Worm (Caenorhabditis elegans) whole organism, mixed stage, embryonic: ENCODE measurements around the gene srj-54.

Experiments
- M03D4.4 ChIP-seq: sonication (generic microtip); optimal IDR thresholded peaks from 2 replicates; lab custom pipeline; 2017; ENCODE audit warnings: mild to moderate bottlenecking, missing genetic modification characterization, missing compliant biosample characterization
- bed-3 ChIP-seq: fragments of 200-800 bp; sonication (Bioruptor generic); optimal IDR thresholded peaks from 3 replicates; lab custom pipeline; 2018; ENCODE audit warnings: mild to moderate bottlenecking, missing genetic modification characterization, moderate library complexity, missing compliant biosample characterization
- blmp-1 ChIP-seq: fragments of 150-350 bp; optimal IDR thresholded peaks from 2 replicates; lab custom pipeline; 2014; ENCODE audit warnings: missing biosample characterization, missing genetic modification characterization
- ceh-39 ChIP-seq: fragments of 150-350 bp; optimal IDR thresholded peaks from 2 replicates; lab custom pipeline; 2014; ENCODE audit warnings: missing biosample characterization, missing genetic modification characterization
- ceh-43 ChIP-seq: fragments of 200-800 bp; sonication (Bioruptor generic); optimal IDR thresholded peaks from 2 replicates; lab custom pipeline; 2018; ENCODE audit warnings: mild to moderate bottlenecking, missing genetic modification characterization, moderate library complexity, missing compliant biosample characterization
- ceh-83 ChIP-seq: fragments of 200-800 bp; sonication (Bioruptor generic); optimal IDR thresholded peaks from 2 replicates; lab custom pipeline; 2018; ENCODE audit warnings: mild to moderate bottlenecking, missing genetic modification characterization, missing compliant biosample characterization
- ces-1 ChIP-seq: fragments of 150-350 bp; optimal IDR thresholded peaks from 2 replicates; lab custom pipeline; 2014; ENCODE audit warnings: missing biosample characterization, missing genetic modification reagents, missing genetic modification characterization
- cnd-1 ChIP-seq: fragments of 200-800 bp; sonication (Bioruptor generic); optimal IDR thresholded peaks from 2 replicates; lab custom pipeline; 2018; ENCODE audit warnings: mild to moderate bottlenecking, missing genetic modification characterization, missing compliant biosample characterization
- drap-1 ChIP-seq: fragments of 200-800 bp; sonication (Bioruptor generic); optimal IDR thresholded peaks from 3 replicates; lab custom pipeline; 2018; ENCODE audit warnings: mild to moderate bottlenecking, missing genetic modification characterization, missing compliant biosample characterization
- elt-1 ChIP-seq: sonication (generic microtip); optimal IDR thresholded peaks from 2 replicates; lab custom pipeline; 2017; ENCODE audit warnings: missing genetic modification characterization, mild to moderate bottlenecking, missing compliant biosample characterization, antibody characterized with exemption, moderate library complexity, borderline replicate concordance; ENCODE audit not compliant: insufficient read depth
- elt-3 ChIP-seq: fragments of 150-350 bp; optimal IDR thresholded peaks from 2 replicates; lab custom pipeline; 2014; ENCODE audit warnings: missing biosample characterization, missing genetic modification characterization
- flh-1 ChIP-seq: fragments of 200-800 bp; sonication (Bioruptor generic); optimal IDR thresholded peaks from 2 replicates; lab custom pipeline; 2018; ENCODE audit warnings: mild to moderate bottlenecking, missing genetic modification characterization, moderate library complexity, missing compliant biosample characterization
- ham-2 ChIP-seq: fragments of 200-800 bp; sonication (Bioruptor generic); optimal IDR thresholded peaks from 2 replicates; lab custom pipeline; 2018; ENCODE audit warnings: mild to moderate bottlenecking, missing genetic modification characterization, missing compliant biosample characterization
- hlh-1 ChIP-seq: fragments of 150-350 bp; optimal IDR thresholded peaks from 2 replicates; lab custom pipeline; 2014; ENCODE audit warnings: missing biosample characterization, missing genetic modification reagents, missing genetic modification characterization
- lin-13 ChIP-seq: fragments of 150-350 bp; optimal IDR thresholded peaks from 2 replicates; lab custom pipeline; 2014; ENCODE audit warnings: missing biosample characterization, missing genetic modification characterization
- lin-32 ChIP-seq: fragments of 200-800 bp; sonication (Bioruptor generic); optimal IDR thresholded peaks from 2 replicates; lab custom pipeline; 2018; ENCODE audit warnings: mild to moderate bottlenecking, missing genetic modification characterization, missing compliant biosample characterization
- mab-5 ChIP-seq: fragments of 150-350 bp; optimal IDR thresholded peaks from 2 replicates; lab custom pipeline; 2014; ENCODE audit warnings: missing biosample characterization, missing genetic modification characterization
- mep-1 ChIP-seq: fragments of 150-350 bp; optimal IDR thresholded peaks from 2 replicates; lab custom pipeline; 2017; ENCODE audit warnings: missing biosample characterization, missing genetic modification reagents, missing genetic modification characterization, inconsistent platforms
- mls-2 ChIP-seq: sonication (generic microtip); optimal IDR thresholded peaks from 2 replicates; lab custom pipeline; 2016; ENCODE audit warnings: mild to moderate bottlenecking, missing genetic modification characterization, moderate library complexity, missing compliant biosample characterization
- nhr-12 ChIP-seq: fragments of 150-350 bp; optimal IDR thresholded peaks from 2 replicates; lab custom pipeline; 2014; ENCODE audit warnings: missing biosample characterization, missing genetic modification characterization
- nhr-2 ChIP-seq: fragments of 150-350 bp; optimal IDR thresholded peaks from 2 replicates; lab custom pipeline; 2014; ENCODE audit warnings: missing biosample characterization, missing genetic modification characterization
- nhr-237 ChIP-seq: fragments of 150-350 bp; optimal IDR thresholded peaks from 2 replicates; lab custom pipeline; 2014; ENCODE audit warnings: missing biosample characterization, missing genetic modification characterization
- nhr-28 ChIP-seq: fragments of 150-350 bp; optimal IDR thresholded peaks from 2 replicates; lab custom pipeline; 2014; ENCODE audit warnings: missing biosample characterization, missing genetic modification characterization
- nhr-76 ChIP-seq: sonication (generic microtip); optimal IDR thresholded peaks from 2 replicates; lab custom pipeline; 2017; ENCODE audit warnings: missing biosample characterization, missing genetic modification characterization
- pha-4 ChIP-seq: fragments of 150-350 bp; optimal IDR thresholded peaks from 2 replicates; lab custom pipeline; 2018; ENCODE audit warnings: missing biosample characterization, missing genetic modification reagents, missing genetic modification characterization
- sem-2 ChIP-seq: fragments of 200-800 bp; sonication (Bioruptor generic); optimal IDR thresholded peaks from 2 replicates; lab custom pipeline; 2018; ENCODE audit warnings: mild to moderate bottlenecking, missing genetic modification characterization, missing compliant biosample characterization
- snpc-4 ChIP-seq: fragments of 150-350 bp; optimal IDR thresholded peaks from 2 replicates; lab custom pipeline; 2014; ENCODE audit warnings: missing biosample characterization, missing genetic modification characterization
- sptf-1 ChIP-seq: sonication (generic microtip); optimal IDR thresholded peaks from 2 replicates; lab custom pipeline; 2017; ENCODE audit warnings: mild to moderate bottlenecking, missing genetic modification characterization, moderate library complexity, missing compliant biosample characterization
- unc-120 ChIP-seq: sonication (generic microtip); optimal IDR thresholded peaks from 2 replicates; lab custom pipeline; 2017; ENCODE audit warnings: missing genetic modification characterization, missing compliant biosample characterization; ENCODE audit not compliant: poor library complexity, severe bottlenecking
- unc-39 ChIP-seq: fragments of 150-350 bp; optimal IDR thresholded peaks from 2 replicates; lab custom pipeline; 2014; ENCODE audit warnings: missing biosample characterization, missing genetic modification characterization
- zip-8 ChIP-seq: fragments of 150-350 bp; optimal IDR thresholded peaks from 2 replicates; lab custom pipeline; 2014; ENCODE audit warnings: missing biosample characterization, missing genetic modification characterization
- ztf-11 ChIP-seq: fragments of 150-350 bp; optimal IDR thresholded peaks from 2 replicates; lab custom pipeline; 2014; ENCODE audit warnings: missing biosample characterization, missing genetic modification characterization

srj-54 gene

DNA sequence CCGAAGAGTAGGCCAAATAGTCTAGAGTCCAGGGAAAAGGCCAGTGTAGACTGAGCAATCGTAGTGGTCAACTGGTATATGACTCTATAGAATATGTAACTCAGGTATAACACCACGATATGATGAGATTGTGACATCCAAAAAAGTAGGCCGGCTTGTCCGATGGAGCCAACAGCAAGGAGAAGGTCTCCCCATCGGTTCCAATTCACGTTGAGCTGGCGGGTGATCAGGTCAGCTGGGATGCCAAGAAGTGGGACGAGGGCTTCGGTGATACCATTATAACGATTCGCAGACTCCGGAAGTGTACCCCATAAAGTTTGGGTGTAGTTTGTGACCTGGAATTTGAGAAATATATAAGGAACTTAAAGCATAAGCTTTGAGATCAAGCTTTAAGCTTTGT, 13.3 kb upstream of the srj-54 start:
- TF ChIP-seq sptf-1 (no peak), M03D4.4 (tag; lab: Kevin White, UChicago) (no peak), flh-1 (GFP tag; lab: Kevin White, UChicago) (no peak), bed-3 (no peak), sem-2 (GFP tag; lab: Kevin White, UChicago) (no peak), pha-4 (tag; lab: Kevin White, UChicago) (no peak), nhr-2 (tag; lab: Kevin White, UChicago) (no peak), ces-1 (GFP tag; lab: Kevin White, UChicago) (no peak), nhr-12 (tag; lab: Kevin White, UChicago) (no peak), mls-2 (tag; lab: Kevin White, UChicago) (no peak), nhr-28 (no peak)

DNA sequence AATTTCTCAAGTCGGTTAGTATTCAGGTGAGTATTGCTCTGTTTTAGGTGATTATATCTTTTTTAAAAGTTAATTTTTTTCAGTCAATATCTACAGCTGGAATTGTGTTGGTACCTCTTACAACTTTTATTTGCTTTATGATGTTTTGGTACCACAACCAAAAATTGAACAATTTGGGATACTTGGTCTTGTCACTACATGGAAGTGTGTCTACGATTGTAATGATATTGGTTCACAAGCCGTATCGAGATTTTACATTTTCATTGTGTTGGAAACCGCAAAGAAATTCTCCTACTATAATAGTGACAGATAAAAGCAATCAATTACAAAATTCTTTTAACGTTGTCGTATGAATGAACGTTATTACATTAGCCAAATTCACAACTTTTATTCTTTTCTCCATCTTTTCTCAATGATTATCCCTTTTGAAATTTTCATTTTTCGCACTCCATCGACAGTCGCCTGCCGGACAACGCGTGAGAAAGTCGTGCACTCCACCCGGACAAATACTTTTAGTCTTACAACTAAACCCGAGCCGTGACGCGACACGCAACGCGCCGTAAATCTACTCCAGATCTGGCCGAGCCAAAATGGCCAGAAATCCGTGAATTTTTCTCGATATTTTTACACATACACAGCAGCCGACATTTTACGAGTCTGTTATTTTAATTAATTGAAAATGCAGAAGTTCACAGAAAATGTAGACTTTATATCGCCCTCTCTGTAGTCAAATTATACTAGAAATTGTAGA, 12.3 kb upstream of the srj-54 start:
- no peak for TF ChIP-seq mls-2 (tag; lab: Kevin White, UChicago)
- no peak for TF ChIP-seq sem-2 (GFP tag; lab: Kevin White, UChicago)
- TF ChIP-seq ceh-39: no peak
- TF ChIP-seq snpc-4: no peak
- TF ChIP-seq cnd-1 (tag; lab: Kevin White, UChicago): no peak
- TF ChIP-seq ham-2 (GFP tag; lab: Kevin White, UChicago): no peak
- no peak for TF ChIP-seq M03D4.4 (tag; lab: Kevin White, UChicago)
- TF ChIP-seq mab-5 (tag; lab: Kevin White, UChicago): no peak
- TF ChIP-seq unc-39 (tag; lab: Kevin White, UChicago): no peak
- TF ChIP-seq zip-8 (tag; lab: Kevin White, UChicago): no peak
- no peak for TF ChIP-seq nhr-237 (tag; lab: Kevin White, UChicago)
- TF ChIP-seq flh-1 (GFP tag; lab: Kevin White, UChicago): no peak
- no peak for TF ChIP-seq drap-1
- TF ChIP-seq unc-120 (tag; lab: Kevin White, UChicago): no peak
- TF ChIP-seq nhr-76 (tag; lab: Kevin White, UChicago): no peak
- no peak for TF ChIP-seq bed-3
- TF ChIP-seq ceh-43 (GFP tag; lab: Kevin White, UChicago): no peak

- no peak for TF ChIP-seq drap-1
- no peak for TF ChIP-seq snpc-4
- TF ChIP-seq ham-2 (GFP tag; lab: Kevin White, UChicago): no peak
- no peak for TF ChIP-seq mab-5 (tag; lab: Kevin White, UChicago)
- TF ChIP-seq elt-3: no peak
These were observed 10.5 kb upstream of the srj-54 start, which contains the start of gene srh-243 for ce11 chrV:2870127-2870526. Gene srh-243, plus strand, starts transcription at chrV:2870427.

DNA sequence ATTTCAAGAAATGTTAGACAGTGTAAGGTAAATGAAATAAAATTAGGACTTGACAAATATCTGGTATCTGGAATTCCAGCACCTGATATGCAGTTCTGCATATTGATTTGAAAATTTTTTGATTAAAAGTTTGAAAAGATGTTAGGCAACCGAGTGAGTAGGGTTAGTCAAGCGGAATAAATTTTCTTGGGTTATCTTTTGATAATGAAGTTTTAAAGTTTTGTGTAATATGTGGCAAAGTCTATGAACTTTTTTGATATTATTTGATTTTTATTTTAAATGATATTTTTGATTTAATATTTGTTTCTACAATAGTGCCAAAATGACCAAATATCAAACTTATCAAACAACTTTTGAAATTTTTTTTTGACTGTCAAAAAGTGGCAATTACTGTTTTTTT, 9.9 kb upstream of the srj-54 start, which contains the start of gene srh-241:
srh-241 (minus strand) TSS at position 101 of the 400 bp plus-strand sequence.
- no peak for TF ChIP-seq ceh-43 (GFP tag; lab: Kevin White, UChicago)
- TF ChIP-seq elt-3: no peak
- no peak for TF ChIP-seq ceh-83 (GFP tag; lab: Kevin White, UChicago)
- no peak for TF ChIP-seq drap-1
- TF ChIP-seq mls-2 (tag; lab: Kevin White, UChicago): no peak
- TF ChIP-seq lin-13 (tag; lab: Kevin White, UChicago): no peak
- no peak for TF ChIP-seq ceh-39
- TF ChIP-seq ztf-11 (tag; lab: Kevin White, UChicago): no peak
- TF ChIP-seq lin-32 (GFP tag; lab: Kevin White, UChicago): no peak
- no peak for TF ChIP-seq unc-120 (tag; lab: Kevin White, UChicago)
- TF ChIP-seq nhr-76 (tag; lab: Kevin White, UChicago): no peak
- no peak for TF ChIP-seq nhr-12 (tag; lab: Kevin White, UChicago)
- TF ChIP-seq blmp-1: no peak
- TF ChIP-seq mep-1: no peak
- TF ChIP-seq ces-1 (GFP tag; lab: Kevin White, UChicago): no peak
- TF ChIP-seq elt-1: no peak
- no peak for TF ChIP-seq bed-3

- TF ChIP-seq lin-13 (tag; lab: Kevin White, UChicago) (no peak), ztf-11 (tag; lab: Kevin White, UChicago) (no peak), mab-5 (tag; lab: Kevin White, UChicago) (no peak), ceh-39 (no peak), ceh-43 (GFP tag; lab: Kevin White, UChicago) (no peak), blmp-1 (no peak), bed-3 (no peak), hlh-1 (tag; lab: Kevin White, UChicago) (no peak), ces-1 (GFP tag; lab: Kevin White, UChicago) (no peak), sem-2 (GFP tag; lab: Kevin White, UChicago) (no peak), nhr-237 (tag; lab: Kevin White, UChicago) (no peak), lin-32 (GFP tag; lab: Kevin White, UChicago) (no peak), mep-1 (no peak), nhr-12 (tag; lab: Kevin White, UChicago) (no peak)
- TF ChIP-seq, all 35 proteins: peak for 0
These were observed 5.3 kb upstream of the srj-54 start, which contains the start of gene srh-240 for ce11 chrV:2864899-2865298. Gene srh-240, plus strand, starts transcription at chrV:2865199.
